Worm (Caenorhabditis elegans) whole organism, L1 larva: ENCODE results near the gene thk-1.

ENCODE experiments used
- C34B4.2 ChIP-seq: sonication (generic microtip); optimal IDR thresholded peaks from 2 replicates; lab custom pipeline; 2017; ENCODE audit warnings: mild to moderate bottlenecking, missing genetic modification characterization, missing compliant biosample characterization
- F16B12.6 ChIP-seq: fragments of 150-350 bp; optimal IDR thresholded peaks from 2 replicates; lab custom pipeline; 2014; ENCODE audit warnings: missing biosample characterization, missing genetic modification characterization
- Y116A8C.19 ChIP-seq: sonication (generic microtip); optimal IDR thresholded peaks from 2 replicates; lab custom pipeline; 2016; ENCODE audit warnings: missing compliant biosample characterization, missing genetic modification characterization, borderline replicate concordance
- alr-1 ChIP-seq: fragments of 200-800 bp; sonication (Bioruptor generic); optimal IDR thresholded peaks from 2 replicates; lab custom pipeline; 2018; ENCODE audit warnings: borderline replicate concordance, mild to moderate bottlenecking, missing genetic modification characterization, missing compliant biosample characterization
- ama-1 ChIP-seq: fragments of 150-350 bp; optimal IDR thresholded peaks from 2 replicates; lab custom pipeline; 2014
- ceh-63 ChIP-seq: fragments of 200-800 bp; sonication (Bioruptor generic); optimal IDR thresholded peaks from 2 replicates; lab custom pipeline; 2018; ENCODE audit warnings: mild to moderate bottlenecking, missing genetic modification characterization, missing compliant biosample characterization
- ceh-8 ChIP-seq: fragments of 200-800 bp; sonication (Bioruptor generic); optimal IDR thresholded peaks from 2 replicates; lab custom pipeline; 2018; ENCODE audit warnings: mild to moderate bottlenecking, missing genetic modification characterization, moderate library complexity, missing compliant biosample characterization
- ceh-90 ChIP-seq: sonication (generic microtip); optimal IDR thresholded peaks from 2 replicates; lab custom pipeline; 2016; ENCODE audit warnings: missing genetic modification characterization, missing compliant biosample characterization
- efl-1 ChIP-seq, 4 experiments: fragments of 150-350 bp; optimal IDR thresholded peaks in 3 of 4; peaks in 1 of 4; 1 replicate in 1 of 4; 2 replicates in 3 of 4; lab custom pipeline; 2014; ENCODE audit warnings: missing biosample characterization in 2 of 4, missing genetic modification characterization in 2 of 4, missing genetic modification reagents in 2 of 4
- efl-3 ChIP-seq: fragments of 200-800 bp; sonication (Bioruptor generic); optimal IDR thresholded peaks from 2 replicates; lab custom pipeline; 2018; ENCODE audit warnings: mild to moderate bottlenecking, missing genetic modification characterization, missing compliant biosample characterization
- egl-13 ChIP-seq: sonication (generic microtip); optimal IDR thresholded peaks from 2 replicates; lab custom pipeline; 2016; ENCODE audit warnings: missing genotype, missing genetic modification reagents, missing genetic modification characterization, missing compliant biosample characterization
- egl-27 ChIP-seq, 2 experiments: fragments of 150-350 bp in 1 of 2; sonication (generic microtip); optimal IDR thresholded peaks; 3 replicates each; lab custom pipeline; 2017 to 2018; ENCODE audit warnings: missing biosample characterization in 2 of 2, missing genetic modification characterization in 2 of 2, missing genetic modification reagents in 2 of 2
- elt-2 ChIP-seq: sonication (generic microtip); optimal IDR thresholded peaks from 2 replicates; lab custom pipeline; 2016; ENCODE audit warnings: missing genetic modification characterization, mild to moderate bottlenecking, inconsistent platforms, missing compliant biosample characterization, missing genetic modification reagents
- elt-3 ChIP-seq, 6 experiments: fragments of 150-350 bp in 1 of 6; sonication (generic microtip); optimal IDR thresholded peaks; 2 replicates each; lab custom pipeline; 2017 to 2018; ENCODE audit warnings: missing biosample characterization in 6 of 6, missing genetic modification characterization in 6 of 6, inconsistent platforms in 1 of 6
- fkh-10 ChIP-seq: sonication (generic microtip); optimal IDR thresholded peaks from 2 replicates; lab custom pipeline; 2017; ENCODE audit warnings: missing biosample characterization, missing genetic modification reagents, missing genetic modification characterization
- fkh-8 ChIP-seq: sonication (generic microtip); optimal IDR thresholded peaks from 2 replicates; lab custom pipeline; 2016; ENCODE audit warnings: mild to moderate bottlenecking, missing genetic modification characterization, missing compliant biosample characterization
- fos-1 ChIP-seq: fragments of 150-350 bp; optimal IDR thresholded peaks from 2 replicates; lab custom pipeline; 2014; ENCODE audit warnings: missing biosample characterization, missing genetic modification characterization
- grh-1 ChIP-seq: fragments of 200-800 bp; sonication (Bioruptor generic); IDR thresholded peaks from 2 replicates; pipeline ENCODE4 v1.3.6; 2022; ENCODE audit warnings: missing genetic modification reagents, missing genetic modification characterization, missing compliant biosample characterization
- hpl-2 ChIP-seq: fragments of 150-350 bp; optimal IDR thresholded peaks from 2 replicates; lab custom pipeline; 2014; ENCODE audit warnings: missing biosample characterization, missing genetic modification reagents, missing genetic modification characterization
- irx-1 ChIP-seq: sonication (generic microtip); optimal IDR thresholded peaks from 2 replicates; lab custom pipeline; 2016; ENCODE audit warnings: missing genetic modification characterization, missing compliant biosample characterization
- isw-1 ChIP-seq: fragments of 200-800 bp; sonication (Bioruptor generic); IDR thresholded peaks from 2 replicates; pipeline ENCODE4 v1.3.6; 2022; ENCODE audit warnings: missing genetic modification characterization, missing compliant biosample characterization
- lin-13 ChIP-seq: fragments of 150-350 bp; optimal IDR thresholded peaks from 2 replicates; lab custom pipeline; 2014; ENCODE audit warnings: missing biosample characterization, missing genetic modification reagents, missing genetic modification characterization
- lin-14 ChIP-seq: fragments of 200-800 bp; sonication (Bioruptor generic); optimal IDR thresholded peaks from 2 replicates; lab custom pipeline; 2018; ENCODE audit warnings: mild to moderate bottlenecking, missing genetic modification characterization, moderate library complexity, missing compliant biosample characterization
- lin-15B ChIP-seq: fragments of 150-350 bp; sonication (generic microtip); optimal IDR thresholded peaks from 3 replicates; lab custom pipeline; 2014; ENCODE audit warnings: missing biosample characterization, missing genetic modification characterization
- lin-39 ChIP-seq: fragments of 150-350 bp; optimal IDR thresholded peaks from 2 replicates; lab custom pipeline; 2014; ENCODE audit warnings: missing biosample characterization, missing genetic modification reagents, missing genetic modification characterization
- lir-3 ChIP-seq: sonication (generic microtip); optimal IDR thresholded peaks from 2 replicates; lab custom pipeline; 2016; ENCODE audit warnings: mild to moderate bottlenecking, missing genetic modification characterization, moderate library complexity, missing compliant biosample characterization; ENCODE audit not compliant: poor library complexity
- lsy-2 ChIP-seq, 2 experiments: fragments of 150-350 bp; optimal IDR thresholded peaks; 2 replicates each; lab custom pipeline; 2014; ENCODE audit warnings: missing biosample characterization in 2 of 2, missing genetic modification characterization in 2 of 2
- mab-9 ChIP-seq: fragments of 200-800 bp; sonication (Bioruptor generic); IDR thresholded peaks from 2 replicates; pipeline ENCODE4 v1.3.6; 2022; ENCODE audit warnings: missing genetic modification reagents, missing genetic modification characterization, missing compliant biosample characterization
- mdl-1 ChIP-seq, 2 experiments: fragments of 150-350 bp; optimal IDR thresholded peaks; 2 replicates each; lab custom pipeline; 2014 to 2017; ENCODE audit warnings: missing biosample characterization in 2 of 2, missing genetic modification characterization in 2 of 2, inconsistent platforms in 1 of 2
- mef-2 ChIP-seq: fragments of 150-350 bp; optimal IDR thresholded peaks from 2 replicates; lab custom pipeline; 2014; ENCODE audit warnings: missing biosample characterization, missing genetic modification characterization
- mep-1 ChIP-seq: fragments of 150-350 bp; optimal IDR thresholded peaks from 2 replicates; lab custom pipeline; 2014; ENCODE audit warnings: missing biosample characterization, missing genetic modification characterization
- nhr-12 ChIP-seq: sonication (generic microtip); optimal IDR thresholded peaks from 2 replicates; lab custom pipeline; 2017; ENCODE audit warnings: missing biosample characterization, missing genetic modification characterization
- nhr-237 ChIP-seq: fragments of 150-350 bp; optimal IDR thresholded peaks from 2 replicates; lab custom pipeline; 2014; ENCODE audit warnings: missing biosample characterization, missing genetic modification characterization
- nhr-28 ChIP-seq: fragments of 150-350 bp; optimal IDR thresholded peaks from 2 replicates; lab custom pipeline; 2014; ENCODE audit warnings: missing biosample characterization, missing genetic modification characterization
- nhr-71 ChIP-seq: sonication (generic microtip); optimal IDR thresholded peaks from 2 replicates; lab custom pipeline; 2016; ENCODE audit warnings: mild to moderate bottlenecking, missing genetic modification characterization, moderate library complexity, missing compliant biosample characterization
- nhr-76 ChIP-seq: sonication (generic microtip); optimal IDR thresholded peaks from 2 replicates; lab custom pipeline; 2017; ENCODE audit warnings: missing biosample characterization, missing genetic modification characterization
- nhr-77 ChIP-seq: fragments of 150-350 bp; optimal IDR thresholded peaks from 2 replicates; lab custom pipeline; 2014; ENCODE audit warnings: missing biosample characterization, missing genetic modification characterization
- nhr-84 ChIP-seq: sonication (generic microtip); optimal IDR thresholded peaks from 2 replicates; lab custom pipeline; 2017; ENCODE audit warnings: missing biosample characterization, missing genetic modification characterization
- nhr-85 ChIP-seq: sonication (generic microtip); peaks from one replicate; lab custom pipeline; 2016; ENCODE audit warnings: missing genetic modification characterization, inconsistent platforms, missing compliant biosample characterization
- nhr-90 ChIP-seq: sonication (generic microtip); optimal IDR thresholded peaks from 2 replicates; lab custom pipeline; 2016; ENCODE audit warnings: mild to moderate bottlenecking, missing genetic modification characterization, missing compliant biosample characterization; ENCODE audit not compliant: poor library complexity
- pag-3 ChIP-seq: sonication (generic microtip); optimal IDR thresholded peaks from 2 replicates; lab custom pipeline; 2017; ENCODE audit warnings: missing genetic modification characterization, mild to moderate bottlenecking, missing compliant biosample characterization, antibody characterized with exemption, borderline replicate concordance; ENCODE audit not compliant: insufficient read depth
- rnt-1 ChIP-seq: sonication (generic microtip); optimal IDR thresholded peaks from 2 replicates; lab custom pipeline; 2016; ENCODE audit warnings: mild to moderate bottlenecking, missing genetic modification characterization, moderate library complexity, missing compliant biosample characterization
- skn-1 ChIP-seq: fragments of 150-350 bp; optimal IDR thresholded peaks from 2 replicates; lab custom pipeline; 2014; ENCODE audit warnings: missing biosample characterization, missing genetic modification characterization
- snpc-4 ChIP-seq: fragments of 150-350 bp; optimal IDR thresholded peaks from 2 replicates; lab custom pipeline; 2014; ENCODE audit warnings: missing biosample characterization, missing genetic modification characterization
- snu-23 ChIP-seq: sonication (generic microtip); optimal IDR thresholded peaks from 2 replicates; lab custom pipeline; 2016; ENCODE audit warnings: missing genetic modification characterization, missing compliant biosample characterization
- sox-4 ChIP-seq: sonication (generic microtip); optimal IDR thresholded peaks from 2 replicates; lab custom pipeline; 2016; ENCODE audit warnings: missing genetic modification characterization, missing compliant biosample characterization
- sup-37 ChIP-seq: fragments of 200-800 bp; sonication (Bioruptor generic); optimal IDR thresholded peaks from 2 replicates; lab custom pipeline; 2018; ENCODE audit warnings: mild to moderate bottlenecking, missing genetic modification characterization, missing compliant biosample characterization
- tbx-2 ChIP-seq: sonication (generic microtip); optimal IDR thresholded peaks from 2 replicates; lab custom pipeline; 2016; ENCODE audit warnings: missing genetic modification characterization, missing compliant biosample characterization
- tlp-1 ChIP-seq: fragments of 150-350 bp; optimal IDR thresholded peaks from 2 replicates; lab custom pipeline; 2014; ENCODE audit warnings: missing biosample characterization, missing genetic modification characterization
- unc-86 ChIP-seq: sonication (generic microtip); optimal IDR thresholded peaks from 2 replicates; lab custom pipeline; 2016; ENCODE audit warnings: missing genetic modification characterization, missing compliant biosample characterization
- ztf-4 ChIP-seq: fragments of 150-350 bp; optimal IDR thresholded peaks from 2 replicates; lab custom pipeline; 2014; ENCODE audit warnings: missing biosample characterization, missing genetic modification characterization

The thk-1 gene

DNA sequence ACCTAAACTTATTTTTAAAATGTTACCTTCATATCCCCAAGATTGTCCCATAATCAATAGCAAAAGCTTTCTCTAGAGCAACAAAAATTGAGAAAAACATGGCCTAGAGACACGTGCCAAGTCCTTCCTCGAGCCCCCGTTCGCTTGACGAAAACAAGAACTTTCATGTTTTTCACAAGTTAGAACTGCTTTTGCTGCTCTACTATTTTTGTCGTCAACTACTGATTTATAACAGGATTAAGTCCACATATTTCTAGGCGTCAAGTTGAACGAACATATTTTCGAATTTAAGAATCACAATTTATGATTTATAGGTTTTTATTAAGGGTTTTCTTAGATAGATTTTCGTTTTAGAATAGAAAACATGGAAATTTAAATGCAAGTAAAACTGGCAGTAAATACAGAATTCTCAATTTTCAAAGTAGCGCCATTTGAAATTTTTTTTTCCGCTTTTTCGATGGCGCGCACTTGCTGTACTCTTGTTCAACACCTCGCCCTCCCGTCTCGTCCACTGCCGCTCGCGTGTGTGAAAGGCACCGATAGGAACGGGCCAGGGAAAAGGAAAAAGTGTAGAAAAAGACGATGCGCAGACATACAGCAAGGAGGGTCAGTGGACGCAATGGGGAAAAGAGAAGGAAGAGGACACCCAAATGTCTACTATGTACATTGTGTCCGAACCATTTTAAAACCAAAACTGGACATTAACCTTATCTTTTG, 3.0 kb upstream of the thk-1 start, which contains the start of gene rad-51:
TSS of gene rad-51 (minus strand) at position 51 of the 717 bp plus-strand sequence.
- TF ChIP-seq elt-3 (tag; optimal IDR thresholded peaks at IDR 0.05; lab: Kevin White, UChicago): peak in 1 of 6 experiments; percentile 6
- peak; percentile 69 for TF ChIP-seq lin-15B (tag; lab: Kevin White, UChicago)
- peak; percentile 24; the same call in 1 of the 2 replicates for TF ChIP-seq isw-1
- TF ChIP-seq ama-1: no peak
- TF ChIP-seq alr-1: no peak
- TF ChIP-seq rnt-1 (tag; lab: Kevin White, UChicago): peak; percentile 59
- TF ChIP-seq nhr-77 (tag; lab: Kevin White, UChicago): peak; percentile 39
- no peak for TF ChIP-seq sup-37 (GFP tag; lab: Kevin White, UChicago)
- peak; percentile 34 for TF ChIP-seq pag-3 (tag; lab: Kevin White, UChicago)
- TF ChIP-seq unc-86: peak; percentile 32
- no peak for TF ChIP-seq sox-4
- TF ChIP-seq fos-1 (tag; lab: Kevin White, UChicago): no peak
- peak; percentile 72 for TF ChIP-seq snu-23 (GFP tag; lab: Kevin White, UChicago)
- no peak for TF ChIP-seq C34B4.2 (tag; lab: Kevin White, UChicago)
- TF ChIP-seq mab-9: no peak
- TF ChIP-seq ceh-8 (GFP tag; lab: Kevin White, UChicago): peak; percentile 16
- no peak for TF ChIP-seq hpl-2
- TF ChIP-seq fkh-10: peak; percentile 2
- peak; percentile 5 for TF ChIP-seq lir-3
- peak; percentile 68 for TF ChIP-seq nhr-71 (tag; lab: Kevin White, UChicago)
- TF ChIP-seq nhr-12: no peak
- no peak for TF ChIP-seq grh-1 (GFP tag; lab: Robert Waterston, UW)
- peak; percentile 97 for TF ChIP-seq lin-14 (GFP tag; lab: Kevin White, UChicago)
- no peak for TF ChIP-seq ceh-90
- TF ChIP-seq nhr-84 (tag; lab: Kevin White, UChicago): no peak
- peak; percentile 51 for TF ChIP-seq fkh-8 (tag; lab: Kevin White, UChicago)
- no peak for TF ChIP-seq tbx-2 (tag; lab: Kevin White, UChicago)
- no peak for TF ChIP-seq nhr-76 (tag; lab: Kevin White, UChicago)
- TF ChIP-seq egl-13 (tag; lab: Kevin White, UChicago): no peak
- peak; percentile 48 to 79 for TF ChIP-seq lsy-2 (tag; optimal IDR thresholded peaks at IDR 0.05; lab: Kevin White, UChicago)
- no peak for TF ChIP-seq nhr-237 (tag; lab: Kevin White, UChicago)
- TF ChIP-seq efl-1 (optimal IDR thresholded peaks at IDR 0.05; lab: Kevin White, UChicago): peak; percentile 57 to 89
- TF ChIP-seq efl-1 (GFP tag; optimal IDR thresholded peaks at IDR 0.05 in 1 of 2; lab: Kevin White, UChicago): peak; percentile 86 to 98
- TF ChIP-seq tlp-1 (tag; lab: Kevin White, UChicago): no peak
- TF ChIP-seq irx-1 (tag; lab: Kevin White, UChicago): no peak
- TF ChIP-seq mdl-1 (tag; optimal IDR thresholded peaks at IDR 0.05; lab: Kevin White, UChicago): peak in 1 of 2 experiments; percentile 76
- TF ChIP-seq elt-2: peak; percentile 25
- TF ChIP-seq nhr-85 (tag; lab: Kevin White, UChicago): peak; percentile 1
- no peak for TF ChIP-seq efl-3 (GFP tag; lab: Kevin White, UChicago)
- TF ChIP-seq nhr-28 (tag; lab: Kevin White, UChicago): no peak
- TF ChIP-seq Y116A8C.19: no peak
- peak; percentile 10 for TF ChIP-seq lin-13 (GFP tag; lab: Kevin White, UChicago)
- peak; percentile 46 for TF ChIP-seq skn-1 (tag; lab: Kevin White, UChicago)
- peak; percentile 80 for TF ChIP-seq mep-1 (tag; lab: Kevin White, UChicago)
- no peak for TF ChIP-seq ceh-63
- TF ChIP-seq mef-2 (tag; lab: Kevin White, UChicago): no peak
- TF ChIP-seq ztf-4 (tag; lab: Kevin White, UChicago): no peak
- no peak for TF ChIP-seq F16B12.6 (tag; lab: Kevin White, UChicago)
- peak; percentile 17 for TF ChIP-seq nhr-90 (tag; lab: Kevin White, UChicago)
- TF ChIP-seq lin-39 (tag; lab: Kevin White, UChicago): no peak
- TF ChIP-seq snpc-4 (tag; lab: Kevin White, UChicago): no peak
- no peak for TF ChIP-seq egl-27 (tag; optimal IDR thresholded peaks at IDR 0.05; lab: Kevin White, UChicago)
